Worm (Caenorhabditis elegans) whole organism, L2 larva: ENCODE data around the gene ssu-1.

Experiments used
- R02D3.7 ChIP-seq: fragments of 150-350 bp; optimal IDR thresholded peaks from 2 replicates; lab custom pipeline; 2014; ENCODE audit warnings: missing biosample characterization, missing genetic modification characterization
- ZK546.5 ChIP-seq: sonication (generic microtip); optimal IDR thresholded peaks from 2 replicates; lab custom pipeline; 2017; ENCODE audit warnings: missing biosample characterization, missing genetic modification characterization
- alr-1 ChIP-seq: fragments of 150-350 bp; optimal IDR thresholded peaks from 2 replicates; lab custom pipeline; 2014; ENCODE audit warnings: missing biosample characterization, missing genetic modification characterization
- lin-39 ChIP-seq: fragments of 150-350 bp; optimal IDR thresholded peaks from 2 replicates; lab custom pipeline; 2014; ENCODE audit warnings: missing biosample characterization, missing genetic modification reagents, missing genetic modification characterization
- nhr-11 ChIP-seq: fragments of 150-350 bp; optimal IDR thresholded peaks from 2 replicates; lab custom pipeline; 2014; ENCODE audit warnings: missing biosample characterization, missing genetic modification characterization
- nhr-77 ChIP-seq: fragments of 150-350 bp; optimal IDR thresholded peaks from 2 replicates; lab custom pipeline; 2014; ENCODE audit warnings: missing biosample characterization, missing genetic modification characterization
- snpc-4 ChIP-seq: fragments of 150-350 bp; optimal IDR thresholded peaks from 2 replicates; lab custom pipeline; 2014; ENCODE audit warnings: missing biosample characterization, missing genetic modification characterization
- unc-62 ChIP-seq: fragments of 150-350 bp; optimal IDR thresholded peaks from 2 replicates; lab custom pipeline; 2014; ENCODE audit warnings: missing biosample characterization, missing genetic modification reagents, missing genetic modification characterization
- ztf-11 ChIP-seq: sonication (generic microtip); optimal IDR thresholded peaks from 2 replicates; lab custom pipeline; 2017; ENCODE audit warnings: missing biosample characterization, missing genetic modification characterization

DNA sequence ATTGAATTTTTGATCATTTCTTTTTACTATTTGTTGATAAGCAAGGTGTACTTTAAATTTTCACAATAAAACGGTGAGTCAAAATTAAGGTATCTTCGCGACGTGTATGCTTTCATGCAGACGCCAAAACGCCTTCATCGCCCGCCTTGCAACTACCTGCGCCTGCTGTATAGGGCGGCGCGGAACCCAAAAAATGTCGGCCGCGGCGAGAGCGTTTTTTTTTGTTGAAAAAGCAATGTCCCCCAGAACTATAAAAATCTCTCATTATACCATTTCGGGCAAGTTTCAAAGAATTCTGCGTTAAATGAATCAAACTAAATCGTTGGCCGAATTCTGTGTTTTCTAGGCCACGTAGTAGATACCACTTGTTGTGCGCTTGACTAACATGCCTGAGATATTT is 10.6 kb upstream of the ssu-1 start:
- TF ChIP-seq snpc-4 (tag; lab: Kevin White, UChicago) (no peak), ztf-11 (tag; lab: Kevin White, UChicago) (no peak), nhr-11 (tag; lab: Kevin White, UChicago) (no peak), R02D3.7 (tag; lab: Kevin White, UChicago) (no peak), ZK546.5 (no peak), unc-62 (GFP tag; lab: Kevin White, UChicago) (no peak), lin-39 (tag; lab: Kevin White, UChicago) (no peak), alr-1 (no peak), nhr-77 (no peak)
